Fruit fly (Drosophila melanogaster) whole organism, adult: Measurements from ENCODE around the gene Snx1.
A peak's percentile ranks its signal among the peaks of the same experiment; 100 is the strongest.

Source experiments
- CG11617 ChIP-seq: fragments of 200-800 bp; sonication (Bioruptor generic); optimal IDR thresholded peaks from 2 replicates; lab custom pipeline; 2017; ENCODE audit warnings: mild to moderate bottlenecking, missing biosample characterization, missing genetic modification reagents, missing genetic modification characterization
- CG12768 ChIP-seq: fragments of 200-800 bp; sonication (Bioruptor generic); optimal IDR thresholded peaks from 2 replicates; lab custom pipeline; 2017; ENCODE audit warnings: missing biosample characterization, missing genetic modification characterization, mild to moderate bottlenecking, moderate library complexity, missing genetic modification reagents
- CG14711 ChIP-seq: fragments of 200-800 bp; sonication (Bioruptor generic); optimal IDR thresholded peaks from 2 replicates; lab custom pipeline; 2018; ENCODE audit warnings: missing biosample characterization, mild to moderate bottlenecking, missing genetic modification characterization, moderate library complexity
- CG1620 ChIP-seq: fragments of 200-800 bp; sonication (Bioruptor generic); optimal IDR thresholded peaks from 2 replicates; lab custom pipeline; 2016; ENCODE audit warnings: missing biosample characterization, missing genetic modification characterization
- CG33017 ChIP-seq: fragments of 200-800 bp; sonication (Bioruptor generic); optimal IDR thresholded peaks from 2 replicates; lab custom pipeline; 2018; ENCODE audit warnings: missing biosample characterization, mild to moderate bottlenecking, missing genetic modification characterization, moderate library complexity
- CG5204 ChIP-seq: fragments of 200-800 bp; sonication (Bioruptor generic); optimal IDR thresholded peaks from 2 replicates; lab custom pipeline; 2016; ENCODE audit warnings: missing biosample characterization, missing genetic modification characterization
- CG7045 ChIP-seq: fragments of 200-800 bp; sonication (Bioruptor generic); optimal IDR thresholded peaks from 2 replicates; lab custom pipeline; 2017; ENCODE audit warnings: missing biosample characterization, mild to moderate bottlenecking, missing genetic modification characterization
- CG7101 ChIP-seq: fragments of 200-800 bp; sonication (Bioruptor generic); optimal IDR thresholded peaks from 2 replicates; lab custom pipeline; 2018; ENCODE audit warnings: missing biosample characterization, mild to moderate bottlenecking, missing genetic modification characterization, moderate library complexity
- Clk ChIP-seq: fragments of 200-800 bp; sonication (Bioruptor generic); optimal IDR thresholded peaks from 2 replicates; lab custom pipeline; 2017; ENCODE audit warnings: missing biosample characterization, missing genetic modification characterization
- Crg-1 ChIP-seq: fragments of 200-800 bp; sonication (Bioruptor generic); optimal IDR thresholded peaks from 2 replicates; lab custom pipeline; 2016; ENCODE audit warnings: missing biosample characterization, missing genetic modification characterization
- Hr96 ChIP-seq: fragments of 200-800 bp; sonication (Bioruptor generic); optimal IDR thresholded peaks from 2 replicates; lab custom pipeline; 2016; ENCODE audit warnings: missing biosample characterization, missing genetic modification characterization
- Mnt ChIP-seq: fragments of 200-800 bp; sonication (Bioruptor generic); optimal IDR thresholded peaks from 2 replicates; lab custom pipeline; 2016; ENCODE audit warnings: missing biosample characterization, mild to moderate bottlenecking, missing genetic modification characterization
- bab1 ChIP-seq: fragments of 200-800 bp; sonication (Bioruptor generic); optimal IDR thresholded peaks from 3 replicates; lab custom pipeline; 2019; ENCODE audit warnings: missing biosample characterization, mild to moderate bottlenecking, missing genetic modification characterization, moderate library complexity
- cic ChIP-seq: fragments of 200-800 bp; sonication (Bioruptor generic); optimal IDR thresholded peaks from 2 replicates; lab custom pipeline; 2017; ENCODE audit warnings: missing biosample characterization, mild to moderate bottlenecking, missing genetic modification characterization, moderate library complexity
- cnc ChIP-seq, 2 experiments: fragments of >200 bp; optimal IDR thresholded peaks; 2 replicates each; lab custom pipeline; 2017
- kay ChIP-seq: fragments of 200-800 bp; sonication (Bioruptor generic); peaks from one replicate; lab custom pipeline; 2016; ENCODE audit warnings: missing biosample characterization, missing genetic modification characterization, borderline replicate concordance
- ovo ChIP-seq: fragments of 200-800 bp; sonication (Bioruptor generic); optimal IDR thresholded peaks from 2 replicates; lab custom pipeline; 2016; ENCODE audit warnings: missing biosample characterization, missing genetic modification characterization
- pad ChIP-seq: fragments of 200-800 bp; sonication (Bioruptor generic); optimal IDR thresholded peaks from 3 replicates; lab custom pipeline; 2017; ENCODE audit warnings: missing biosample characterization, missing genetic modification characterization, mild to moderate bottlenecking, moderate library complexity, missing genetic modification reagents
- tj ChIP-seq: fragments of 200-800 bp; sonication (Bioruptor generic); optimal IDR thresholded peaks from 3 replicates; lab custom pipeline; 2017; ENCODE audit warnings: missing biosample characterization, mild to moderate bottlenecking, missing genetic modification characterization, moderate library complexity
- toe ChIP-seq: fragments of 200-800 bp; sonication (Bioruptor generic); optimal IDR thresholded peaks from 2 replicates; lab custom pipeline; 2016; ENCODE audit warnings: missing biosample characterization, missing genetic modification characterization

Gene Snx1

dm6 chr2L:3439502-3439901 lies 10.0 kb upstream of the Snx1 start:
- no peak for TF ChIP-seq ovo (GFP tag; lab: Kevin White, UChicago)
- no peak for TF ChIP-seq kay
- no peak for TF ChIP-seq cnc (optimal IDR thresholded peaks at IDR 0.05; lab: Kevin White, UChicago)
- no peak for TF ChIP-seq CG7101 (tag; lab: Kevin White, UChicago)
- TF ChIP-seq CG5204 (GFP tag; lab: Kevin White, UChicago) = no peak
- no peak for TF ChIP-seq CG11617 (GFP tag; lab: Kevin White, UChicago)
- TF ChIP-seq Hr96 (GFP tag; lab: Kevin White, UChicago) = no peak
- no peak for TF ChIP-seq CG1620 (GFP tag; lab: Kevin White, UChicago)
- TF ChIP-seq pad = no peak
- no peak for TF ChIP-seq bab1 (GFP tag; lab: Kevin White, UChicago)
- TF ChIP-seq CG12768 (GFP tag; lab: Kevin White, UChicago) = no peak
- TF ChIP-seq Crg-1 (GFP tag; lab: Kevin White, UChicago) = no peak
- TF ChIP-seq Clk = no peak
- TF ChIP-seq Mnt (GFP tag; lab: Kevin White, UChicago) = no peak
- TF ChIP-seq CG7045 (GFP tag; lab: Kevin White, UChicago) = no peak
- TF ChIP-seq CG14711 = no peak
- no peak for TF ChIP-seq cic (GFP tag; lab: Kevin White, UChicago)

- TF ChIP-seq Mnt (GFP tag; lab: Kevin White, UChicago) (no peak), ovo (GFP tag; lab: Kevin White, UChicago) (no peak), CG7101 (tag; lab: Kevin White, UChicago) (no peak), Clk (no peak), toe (GFP tag; lab: Kevin White, UChicago) (no peak), cic (GFP tag; lab: Kevin White, UChicago) (no peak), Hr96 (GFP tag; lab: Kevin White, UChicago) (no peak), CG5204 (GFP tag; lab: Kevin White, UChicago) (no peak), CG11617 (GFP tag; lab: Kevin White, UChicago) (no peak), CG33017 (tag; lab: Kevin White, UChicago) (no peak), kay (no peak), CG7045 (GFP tag; lab: Kevin White, UChicago) (no peak), CG12768 (GFP tag; lab: Kevin White, UChicago) (no peak), pad (no peak), tj (no peak)
Measured at dm6 chr2L:3440322-3440721, 9.2 kb upstream of the Snx1 start.

- TF ChIP-seq toe (GFP tag; lab: Kevin White, UChicago) = no peak
- no peak for TF ChIP-seq CG1620 (GFP tag; lab: Kevin White, UChicago)
- TF ChIP-seq CG5204 (GFP tag; lab: Kevin White, UChicago) = no peak
- TF ChIP-seq ovo (GFP tag; lab: Kevin White, UChicago) = no peak
- no peak for TF ChIP-seq CG11617 (GFP tag; lab: Kevin White, UChicago)
Measured at dm6 chr2L:3441158-3441557, 8.3 kb upstream of the Snx1 start.

dm6 chr2L:3441673-3442072 lies 7.8 kb upstream of the Snx1 start:
- no peak for TF ChIP-seq CG5204 (GFP tag; lab: Kevin White, UChicago)

dm6 chr2L:3444789-3445188 lies 4.7 kb upstream of the Snx1 start:
- no peak for TF ChIP-seq CG7101 (tag; lab: Kevin White, UChicago)
- no peak for TF ChIP-seq Crg-1 (GFP tag; lab: Kevin White, UChicago)
- TF ChIP-seq tj = no peak
- TF ChIP-seq CG11617 (GFP tag; lab: Kevin White, UChicago) = no peak
- TF ChIP-seq Hr96 (GFP tag; lab: Kevin White, UChicago) = no peak
- no peak for TF ChIP-seq Clk
- TF ChIP-seq CG14711 = no peak
- no peak for TF ChIP-seq cnc (optimal IDR thresholded peaks at IDR 0.05; lab: Kevin White, UChicago)
- no peak for TF ChIP-seq cic (GFP tag; lab: Kevin White, UChicago)
- no peak for TF ChIP-seq pad
- no peak for TF ChIP-seq CG1620 (GFP tag; lab: Kevin White, UChicago)
- no peak for TF ChIP-seq CG12768 (GFP tag; lab: Kevin White, UChicago)
- TF ChIP-seq CG33017 (tag; lab: Kevin White, UChicago) = no peak
- no peak for TF ChIP-seq CG7045 (GFP tag; lab: Kevin White, UChicago)
- TF ChIP-seq toe (GFP tag; lab: Kevin White, UChicago) = no peak
- no peak for TF ChIP-seq CG5204 (GFP tag; lab: Kevin White, UChicago)

- no peak for TF ChIP-seq ovo (GFP tag; lab: Kevin White, UChicago)
- no peak for TF ChIP-seq Mnt (GFP tag; lab: Kevin White, UChicago)
- peak; percentile 11 for TF ChIP-seq kay
Measured at dm6 chr2L:3445655-3446054, 3.8 kb upstream of the Snx1 start, which contains the start of gene CG2772. Gene CG2772, plus strand, starts transcription at chr2L:3445992.

dm6 chr2L:3452286-3452685 lies 2.8 kb downstream of the Snx1 start, which contains the start of gene CG12795:
Gene CG12795, plus strand, starts transcription at chr2L:3452466.
- no peak for TF ChIP-seq toe (GFP tag; lab: Kevin White, UChicago)
- TF ChIP-seq cic (GFP tag; lab: Kevin White, UChicago) = no peak
- peak in 1 of 2 experiments; percentile 91 for TF ChIP-seq cnc (optimal IDR thresholded peaks at IDR 0.05; lab: Kevin White, UChicago)
- TF ChIP-seq bab1 (GFP tag; lab: Kevin White, UChicago) = peak; percentile 44
- no peak for TF ChIP-seq Crg-1 (GFP tag; lab: Kevin White, UChicago)
